Worm (Caenorhabditis elegans) whole organism, L4/young adult: ENCODE data around the gene rnh-2.

Experiments used
- W03F9.2 ChIP-seq: fragments of 150-350 bp; optimal IDR thresholded peaks from 2 replicates; lab custom pipeline; 2014; ENCODE audit warnings: missing biosample characterization, missing genetic modification characterization
- dao-5 ChIP-seq: sonication (generic microtip); optimal IDR thresholded peaks from 2 replicates; lab custom pipeline; 2016; ENCODE audit warnings: missing genotype, missing genetic modification characterization, moderate library complexity, missing compliant biosample characterization
- him-1 ChIP-seq: sonication (generic microtip); optimal IDR thresholded peaks from 2 replicates; lab custom pipeline; 2016; ENCODE audit warnings: missing genotype, missing genetic modification reagents, missing genetic modification characterization, missing compliant biosample characterization

DNA sequence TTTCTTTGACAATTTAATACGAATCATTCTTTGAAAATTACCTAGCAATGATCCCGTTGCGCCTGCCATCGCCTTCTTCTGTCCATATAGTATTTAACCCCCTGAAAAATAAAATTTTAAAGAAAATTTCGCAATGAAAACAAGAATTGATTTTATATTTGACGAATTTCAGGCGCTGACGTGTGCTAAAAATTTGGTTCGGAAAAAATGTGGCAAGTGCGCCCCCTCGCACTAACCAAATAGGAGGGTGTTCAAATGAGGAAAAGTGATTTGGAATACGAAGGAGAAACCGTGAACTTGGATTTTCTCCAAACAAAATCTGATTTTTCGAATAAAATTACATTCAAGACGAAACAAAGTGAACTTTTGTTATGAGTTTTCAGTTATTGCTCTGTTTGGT is 49.1 kb downstream of the rnh-2 start, which contains the start of gene stc-1:
- no peak for TF ChIP-seq him-1 (tag; lab: Kevin White, UChicago)
- no peak for TF ChIP-seq dao-5 (tag; lab: Kevin White, UChicago)
- no peak for TF ChIP-seq W03F9.2 (tag; lab: Kevin White, UChicago)
